Fruit fly (Drosophila melanogaster): ENCODE data around the gene Nepl17.

Nepl17 gene

dm6 chr3R:28857287-28858024, 15.2 kb upstream of the Nepl17 start (continued):
- TF ChIP-seq so (GFP tag; IDR thresholded peaks at IDR 0.05) (peak; percentile 46; the same call in 1 of the 3 replicates), btn (GFP tag; optimal IDR thresholded peaks at IDR 0.05) (no peak), vfl (GFP tag; optimal IDR thresholded peaks at IDR 0.05) (no peak), mirr (GFP tag; optimal IDR thresholded peaks at IDR 0.05) (no peak), CG10321 (GFP tag; IDR thresholded peaks at IDR 0.05) (no peak), CG18599 (GFP tag; optimal IDR thresholded peaks at IDR 0.05) (peak; percentile 18), Stat92E (GFP tag; optimal IDR thresholded peaks at IDR 0.05) (no peak), CG12659 (GFP tag; optimal IDR thresholded peaks at IDR 0.05) (peak; percentile 27), slbo (GFP tag; IDR thresholded peaks at IDR 0.05) (peak; percentile 39; the same call in 1 of the 2 replicates), Deaf1 (tag; optimal IDR thresholded peaks at IDR 0.05) (no peak), gt (GFP tag; IDR thresholded peaks at IDR 0.05) (no peak), lov (optimal IDR thresholded peaks at IDR 0.05) (no peak), lov (GFP tag; IDR thresholded peaks at IDR 0.05) (no peak), CG7928 (GFP tag; optimal IDR thresholded peaks at IDR 0.05) (no peak), br (optimal IDR thresholded peaks at IDR 0.05) (no peak), Doc2 (GFP tag; IDR thresholded peaks at IDR 0.05) (no peak), CG9817 (tag; optimal IDR thresholded peaks at IDR 0.05) (no peak), HLHmδ (GFP tag; optimal IDR thresholded peaks at IDR 0.05) (no peak), cato (GFP tag; optimal IDR thresholded peaks at IDR 0.05; ENCODE audit: borderline replicate concordance) (peak; percentile 28), phol (tag; optimal IDR thresholded peaks at IDR 0.05) (peak; percentile 56), Kr (GFP tag; optimal IDR thresholded peaks at IDR 0.05) (no peak), sens (GFP tag) (peak; percentile 89), pnt (GFP tag; optimal IDR thresholded peaks at IDR 0.05) (peak; percentile 35), CG7556 (GFP tag; optimal IDR thresholded peaks at IDR 0.05) (peak; percentile 1), tna (GFP tag; IDR thresholded peaks at IDR 0.05; ENCODE audit: partially characterized antibody) (no peak), otp (GFP tag; IDR thresholded peaks at IDR 0.05) (no peak), aop (GFP tag; IDR thresholded peaks at IDR 0.05) (no peak), Side (GFP tag; optimal IDR thresholded peaks at IDR 0.05) (peak; percentile 4), her (GFP tag; optimal IDR thresholded peaks at IDR 0.05) (peak; percentile 4), H2.0 (GFP tag; IDR thresholded peaks at IDR 0.05) (peak; percentile 60), CG2129 (GFP tag; IDR thresholded peaks at IDR 0.05; ENCODE audit: partially characterized antibody) (no peak), Spps (tag; optimal IDR thresholded peaks at IDR 0.05) (no peak), H15 (GFP tag; IDR thresholded peaks at IDR 0.05) (peak; percentile 58; the same call in 1 of the 3 replicates), pros (GFP tag; optimal IDR thresholded peaks at IDR 0.05) (no peak), BEAF-32 (GFP tag; optimal IDR thresholded peaks at IDR 0.05) (no peak), CG5953 (GFP tag; IDR thresholded peaks at IDR 0.05) (no peak; the same call in 1 of the 2 replicates), CG2712 (tag; optimal IDR thresholded peaks at IDR 0.05) (peak; percentile 59), cg (GFP tag; optimal IDR thresholded peaks at IDR 0.05) (no peak), Hmx (GFP tag; optimal IDR thresholded peaks at IDR 0.05) (no peak), ap (GFP tag; IDR thresholded peaks at IDR 0.05) (no peak), Taf1 (GFP tag; IDR thresholded peaks at IDR 0.05) (no peak; the same call in 1 of the 2 replicates), twi (tag; optimal IDR thresholded peaks at IDR 0.05) (peak; percentile 23), zen (tag; optimal IDR thresholded peaks at IDR 0.05) (no peak), CG10274 (GFP tag; optimal IDR thresholded peaks at IDR 0.05) (no peak), CG7271 (tag; optimal IDR thresholded peaks at IDR 0.05) (no peak), row (GFP tag; IDR thresholded peaks at IDR 0.05) (peak; percentile 69), CTCF (GFP tag; optimal IDR thresholded peaks at IDR 0.05) (no peak), en (GFP tag; optimal IDR thresholded peaks at IDR 0.05) (no peak), CG4820 (GFP tag; optimal IDR thresholded peaks at IDR 0.05) (no peak), CG11696 (GFP tag; IDR thresholded peaks at IDR 0.05) (no peak; the same call in 1 of the 2 replicates), dmrt99B (tag; optimal IDR thresholded peaks at IDR 0.05) (peak; percentile 68)
